Fruit fly (Drosophila melanogaster) whole organism, wandering third instar larva: Measurements from ENCODE around the gene CG15317.

Source experiments
- Abd-B ChIP-seq: fragments of >200 bp; optimal IDR thresholded peaks from 2 replicates; lab custom pipeline; 2017; ENCODE audit warnings: missing biosample characterization, missing genetic modification characterization
- CrebA ChIP-seq: fragments of 200-800 bp; sonication (Bioruptor generic); optimal IDR thresholded peaks from 2 replicates; lab custom pipeline; 2016; ENCODE audit warnings: missing biosample characterization, mild to moderate bottlenecking, missing genetic modification characterization, borderline replicate concordance
- Dif ChIP-seq: fragments of 200-275, 200-300 bp; sonication (Bioruptor generic); optimal IDR thresholded peaks from 2 replicates; lab custom pipeline; 2018; ENCODE audit warnings: missing biosample characterization, missing genetic modification characterization; ENCODE audit not compliant: partially characterized antibody
- GATAd ChIP-seq: sonication (Bioruptor generic); optimal IDR thresholded peaks from 2 replicates; lab custom pipeline; 2016; ENCODE audit warnings: missing biosample characterization, missing genetic modification characterization
- Hnf4 ChIP-seq: fragments of 200-800 bp; sonication (Bioruptor generic); optimal IDR thresholded peaks from 2 replicates; lab custom pipeline; 2016; ENCODE audit warnings: missing biosample characterization, mild to moderate bottlenecking, missing genetic modification characterization
- Hr78 ChIP-seq: fragments of >200 bp; optimal IDR thresholded peaks from 2 replicates; lab custom pipeline; 2017; ENCODE audit warnings: missing biosample characterization, missing genetic modification characterization
- Jra ChIP-seq: sonication (Bioruptor generic); optimal IDR thresholded peaks from 2 replicates; lab custom pipeline; 2016; ENCODE audit warnings: missing biosample characterization, missing genetic modification characterization
- Mio ChIP-seq: sonication (Bioruptor generic); optimal IDR thresholded peaks from 2 replicates; lab custom pipeline; 2016; ENCODE audit warnings: missing biosample characterization, missing genetic modification characterization
- Myc ChIP-seq: fragments of >200 bp; optimal IDR thresholded peaks from 2 replicates; lab custom pipeline; 2017
- N ChIP-seq: fragments of >200 bp; optimal IDR thresholded peaks from 2 replicates; lab custom pipeline; 2018; ENCODE audit warnings: missing biosample characterization, missing external identifiers, missing genetic modification characterization
- Sp1 ChIP-seq: fragments of 200-800 bp; sonication (Bioruptor generic); optimal IDR thresholded peaks from 3 replicates; lab custom pipeline; 2019; ENCODE audit warnings: missing biosample characterization, mild to moderate bottlenecking, missing genetic modification characterization, moderate library complexity
- Vsx2 ChIP-seq: fragments of 200-300, 225-300 bp; sonication (Bioruptor generic); optimal IDR thresholded peaks from 2 replicates; lab custom pipeline; 2018; ENCODE audit warnings: missing biosample characterization, missing genetic modification characterization; ENCODE audit not compliant: partially characterized antibody
- brk ChIP-seq: fragments of 200-800 bp; sonication (Bioruptor generic); optimal IDR thresholded peaks from 2 replicates; lab custom pipeline; 2016; ENCODE audit warnings: missing biosample characterization, mild to moderate bottlenecking, missing genetic modification characterization
- dmrt93B ChIP-seq: fragments of 200-800 bp; sonication (Bioruptor generic); optimal IDR thresholded peaks from 2 replicates; lab custom pipeline; 2018; ENCODE audit warnings: missing biosample characterization, mild to moderate bottlenecking, missing genetic modification characterization
- ey ChIP-seq: fragments of 200-800 bp; sonication (Bioruptor generic); optimal IDR thresholded peaks from 2 replicates; lab custom pipeline; 2016; ENCODE audit warnings: missing biosample characterization, missing genetic modification characterization
- foxo ChIP-seq, 2 experiments: fragments of 200-800 bp; sonication (Bioruptor generic); optimal IDR thresholded peaks; 2 replicates in 1 of 2; 3 replicates in 1 of 2; lab custom pipeline; 2016 to 2017; ENCODE audit warnings: missing biosample characterization in 2 of 2, missing genetic modification characterization in 2 of 2
- h ChIP-seq: fragments of 200-800 bp; sonication (Bioruptor generic); optimal IDR thresholded peaks from 3 replicates; lab custom pipeline; 2016; ENCODE audit warnings: missing biosample characterization, mild to moderate bottlenecking, missing genetic modification characterization
- lola ChIP-seq: fragments of >200 bp; optimal IDR thresholded peaks from 2 replicates; lab custom pipeline; 2017; ENCODE audit warnings: missing biosample characterization, missing genetic modification characterization
- rgr ChIP-seq: fragments of 200-800 bp; sonication (Bioruptor generic); optimal IDR thresholded peaks from 3 replicates; lab custom pipeline; 2016; ENCODE audit warnings: missing biosample characterization, mild to moderate bottlenecking, missing genetic modification characterization
- sage ChIP-seq: fragments of 200-800 bp; sonication (Bioruptor generic); optimal IDR thresholded peaks from 2 replicates; lab custom pipeline; 2016; ENCODE audit warnings: missing biosample characterization, mild to moderate bottlenecking, missing genetic modification characterization
- sv ChIP-seq: fragments of 200-800 bp; sonication (Bioruptor generic); optimal IDR thresholded peaks from 3 replicates; lab custom pipeline; 2016; ENCODE audit warnings: missing biosample characterization, missing genetic modification characterization
- tai ChIP-seq: sonication (Bioruptor generic); optimal IDR thresholded peaks from 2 replicates; lab custom pipeline; 2016; ENCODE audit warnings: missing biosample characterization, missing genetic modification characterization
- woc ChIP-seq: sonication (Bioruptor generic); optimal IDR thresholded peaks from 2 replicates; lab custom pipeline; 2016; ENCODE audit warnings: missing biosample characterization, mild to moderate bottlenecking, missing genetic modification characterization

Gene CG15317

dm6 chrX:9520175-9520574 is 36.2 kb downstream of the CG15317 start:
- TF ChIP-seq sage (GFP tag; lab: Kevin White, UChicago) (no peak), Mio (GFP tag; lab: Kevin White, UChicago) (no peak), Vsx2 (GFP tag; lab: Kevin White, UChicago) (no peak), GATAd (no peak)

- TF ChIP-seq h (GFP tag; lab: Kevin White, UChicago) (no peak), CrebA (no peak), N (GFP tag; lab: Kevin White, UChicago) (no peak), Hr78 (GFP tag; lab: Kevin White, UChicago) (no peak), rgr (GFP tag; lab: Kevin White, UChicago) (no peak), Sp1 (GFP tag; lab: Kevin White, UChicago) (no peak), lola (GFP tag; lab: Kevin White, UChicago) (no peak), woc (GFP tag; lab: Kevin White, UChicago) (no peak), sage (GFP tag; lab: Kevin White, UChicago) (no peak), Hnf4 (GFP tag; lab: Kevin White, UChicago) (no peak), Abd-B (GFP tag; lab: Kevin White, UChicago) (no peak), Dif (GFP tag; lab: Kevin White, UChicago) (no peak), Jra (GFP tag; lab: Kevin White, UChicago) (no peak), brk (GFP tag; lab: Kevin White, UChicago) (no peak), dmrt93B (GFP tag; lab: Kevin White, UChicago) (no peak), sv (GFP tag; lab: Kevin White, UChicago) (no peak), tai (GFP tag; lab: Kevin White, UChicago) (no peak), Myc (lab: Kevin White, UChicago) (no peak), ey (GFP tag; lab: Kevin White, UChicago) (no peak), foxo (GFP tag; optimal IDR thresholded peaks at IDR 0.05; lab: Kevin White, UChicago) (no peak)
These were observed 45.1 kb downstream of the CG15317 start, which contains the start of gene CG34028 for dm6 chrX:9511224-9511623. Gene CG34028, plus strand, starts transcription at chrX:9511524.
